Worm (Caenorhabditis elegans): ENCODE results near the gene T13C5.2.

DNA sequence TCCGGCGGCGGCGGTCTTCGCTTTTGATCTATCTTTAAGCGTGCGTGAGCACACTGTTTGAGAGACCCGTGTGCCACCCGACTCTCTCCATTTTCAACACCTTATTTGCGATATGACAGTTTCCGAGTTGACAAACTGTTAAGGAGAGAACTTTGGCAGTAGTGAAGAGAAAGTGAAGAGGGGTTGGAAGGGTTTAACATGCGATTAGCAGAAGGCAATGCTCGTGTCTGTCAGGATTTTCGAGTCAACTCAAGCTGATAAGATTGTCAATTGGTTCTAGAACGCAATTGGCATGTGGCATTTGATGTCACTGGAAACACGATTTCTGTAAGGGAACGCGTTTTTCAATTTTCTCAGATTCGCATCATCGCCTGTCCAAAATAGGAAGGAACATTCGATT, 17.4 kb upstream of the T13C5.2 start:
- TF ChIP-seq mbf-1 (tag; optimal IDR thresholded peaks at IDR 0.05), result no peak
- TF ChIP-seq ztf-4 (tag; optimal IDR thresholded peaks at IDR 0.05), result no peak
- no peak for TF ChIP-seq mdl-1 (tag; optimal IDR thresholded peaks at IDR 0.05)
- no peak for TF ChIP-seq ceh-16 (tag; optimal IDR thresholded peaks at IDR 0.05)
- no peak for TF ChIP-seq lin-39 (tag; optimal IDR thresholded peaks at IDR 0.05)
- TF ChIP-seq nhr-77 (tag; optimal IDR thresholded peaks at IDR 0.05), result no peak
